Fruit fly (Drosophila melanogaster): ENCODE data around the gene CG46399.

Gene CG46399

dm6 chrX:14848755-14849354, 10.2 kb upstream of the CG46399 start, which contains the start of gene CG9522 (continued):
- TF ChIP-seq pan (optimal IDR thresholded peaks at IDR 0.05) (no peak), pan (GFP tag; optimal IDR thresholded peaks at IDR 0.05 in 1 of 2, IDR thresholded peaks at IDR 0.05 in 1 of 2) (peak in 1 of 2 experiments; percentile 76), ken (GFP tag; IDR thresholded peaks at IDR 0.05) (peak; percentile 69; the same call in 1 of the 3 replicates), B-H1 (GFP tag; IDR thresholded peaks at IDR 0.05) (peak; percentile 51), sc (optimal IDR thresholded peaks at IDR 0.05) (no peak), sc (GFP tag; optimal IDR thresholded peaks at IDR 0.05) (peak; percentile 51), dm (GFP tag; optimal IDR thresholded peaks at IDR 0.05) (no peak), crc (GFP tag; optimal IDR thresholded peaks at IDR 0.05) (peak; percentile 11), CG2116 (GFP tag; optimal IDR thresholded peaks at IDR 0.05) (peak; percentile 20), jigr1 (GFP tag; IDR thresholded peaks at IDR 0.05) (no peak), fu2 (GFP tag; optimal IDR thresholded peaks at IDR 0.05) (no peak), p53 (GFP tag; optimal IDR thresholded peaks at IDR 0.05) (no peak), CG1832 (GFP tag; optimal IDR thresholded peaks at IDR 0.05) (no peak), CG4424 (GFP tag; optimal IDR thresholded peaks at IDR 0.05) (peak; percentile 77), Jarid2 (GFP tag; optimal IDR thresholded peaks at IDR 0.05) (peak; percentile 27), CG5953 (GFP tag; IDR thresholded peaks at IDR 0.05) (peak; percentile 51; the same call in 1 of the 2 replicates), NK7.1 (GFP tag; optimal IDR thresholded peaks at IDR 0.05) (no peak), CG12104 (GFP tag; optimal IDR thresholded peaks at IDR 0.05) (peak; percentile 43), CG10979 (tag; optimal IDR thresholded peaks at IDR 0.05) (peak; percentile 85), CG17912 (GFP tag; optimal IDR thresholded peaks at IDR 0.05) (no peak), CG2678 (tag; optimal IDR thresholded peaks at IDR 0.05) (peak; percentile 81), trh (GFP tag; optimal IDR thresholded peaks at IDR 0.05) (no peak), phol (tag; optimal IDR thresholded peaks at IDR 0.05) (peak; percentile 71), fd96Cb (tag; optimal IDR thresholded peaks at IDR 0.05) (peak; percentile 79), zen (tag; optimal IDR thresholded peaks at IDR 0.05) (peak; percentile 49), CG8290 (GFP tag; optimal IDR thresholded peaks at IDR 0.05) (peak; percentile 23), CG8290 (tag; optimal IDR thresholded peaks at IDR 0.05) (no peak), Side (GFP tag; optimal IDR thresholded peaks at IDR 0.05) (peak; percentile 6), CG7987 (GFP tag; optimal IDR thresholded peaks at IDR 0.05) (no peak), CG8281 (tag; optimal IDR thresholded peaks at IDR 0.05) (peak; percentile 20), YL-1 (GFP tag; optimal IDR thresholded peaks at IDR 0.05) (no peak), emc (GFP tag; optimal IDR thresholded peaks at IDR 0.05) (no peak), Hsf (GFP tag; optimal IDR thresholded peaks at IDR 0.05) (peak; percentile 72), CG6854 (GFP tag; optimal IDR thresholded peaks at IDR 0.05) (peak; percentile 55), BEAF-32 (GFP tag; optimal IDR thresholded peaks at IDR 0.05) (no peak), hb (GFP tag; IDR thresholded peaks at IDR 0.05; ENCODE audit: partially characterized antibody) (no peak), pum (GFP tag; optimal IDR thresholded peaks at IDR 0.05) (peak; percentile 29), CG12155 (GFP tag; optimal IDR thresholded peaks at IDR 0.05) (peak; percentile 59), CG3726 (GFP tag; IDR thresholded peaks at IDR 0.05) (no peak), CG6654 (GFP tag; optimal IDR thresholded peaks at IDR 0.05) (peak; percentile 50), CG12769 (tag; optimal IDR thresholded peaks at IDR 0.05) (peak; percentile 25)

dm6 chrX:14850069-14850468, 9.0 kb upstream of the CG46399 start:
- TF ChIP-seq sug (tag; optimal IDR thresholded peaks at IDR 0.05) (no peak), CG5180 (GFP tag; optimal IDR thresholded peaks at IDR 0.05) (no peak), Meics (GFP tag; optimal IDR thresholded peaks at IDR 0.05) (peak; percentile 81), scrt (GFP tag; optimal IDR thresholded peaks at IDR 0.05) (no peak)
